Worm (Caenorhabditis elegans): ENCODE measurements around the gene F16G10.14.

- TF ChIP-seq elt-3 (tag; optimal IDR thresholded peaks at IDR 0.05) (no peak), lsy-2 (tag; optimal IDR thresholded peaks at IDR 0.05) (no peak), blmp-1 (tag; optimal IDR thresholded peaks at IDR 0.05) (no peak), snpc-4 (tag; optimal IDR thresholded peaks at IDR 0.05) (no peak)
These were observed 46.2 kb downstream of the F16G10.14 start, which contains the start of gene F43C11.10 for ce11 chrII:2352546-2352945.
